Worm (Caenorhabditis elegans) whole organism, young adult: ENCODE data around the gene H04M03.12.

ENCODE experiments used
- B0035.1 ChIP-seq: sonication (generic microtip); optimal IDR thresholded peaks from 2 replicates; lab custom pipeline; 2016; ENCODE audit warnings: missing genetic modification characterization, mild to moderate bottlenecking, missing compliant biosample characterization, missing genotype, missing genetic modification reagents
- C17E4.6 ChIP-seq: fragments of 200-800 bp; sonication (Bioruptor generic); IDR thresholded peaks from 2 replicates; pipeline ENCODE4 v1.3.6; 2022; ENCODE audit warnings: missing genetic modification reagents, missing genetic modification characterization, missing compliant biosample characterization
- F49E8.2 ChIP-seq: sonication (generic microtip); optimal IDR thresholded peaks from 3 replicates; lab custom pipeline; 2017; ENCODE audit warnings: missing genetic modification characterization, mild to moderate bottlenecking, missing compliant biosample characterization, antibody characterized with exemption, moderate library complexity; ENCODE audit not compliant: insufficient read depth
- K11D2.4 ChIP-seq: fragments of 200-800 bp; sonication (Bioruptor generic); IDR thresholded peaks from 2 replicates; pipeline ENCODE4 v1.3.6; 2022; ENCODE audit warnings: missing genetic modification reagents, missing genetic modification characterization, missing compliant biosample characterization
- Y53F4B.3 ChIP-seq: fragments of 200-800 bp; sonication (Bioruptor generic); IDR thresholded peaks from 2 replicates; pipeline ENCODE4 v1.3.6; 2022; ENCODE audit warnings: missing genetic modification reagents, missing genetic modification characterization, missing compliant biosample characterization
- Y53G8AR.9 ChIP-seq: fragments of 200-800 bp; sonication (Bioruptor generic); conservative IDR thresholded peaks from 2 replicates; pipeline ENCODE4 v1.3.6; 2022; ENCODE audit warnings: missing genetic modification reagents, missing genetic modification characterization, missing compliant biosample characterization
- ZK185.1 ChIP-seq: sonication (generic microtip); optimal IDR thresholded peaks from 2 replicates; lab custom pipeline; 2016; ENCODE audit warnings: mild to moderate bottlenecking, missing genetic modification characterization, missing compliant biosample characterization; ENCODE audit not compliant: poor library complexity, severe bottlenecking
- ama-1 ChIP-seq, 3 experiments: fragments of 150-350 bp in 1 of 3; sonication (generic microtip) in 2 of 3; optimal IDR thresholded peaks; 2 replicates each; lab custom pipeline; 2014 to 2018; ENCODE audit warnings: missing biosample characterization in 2 of 3, missing genetic modification characterization in 2 of 3, missing genetic modification reagents in 2 of 3
- aptf-3 ChIP-seq: fragments of 200-800 bp; sonication (Bioruptor generic); IDR thresholded peaks from 2 replicates; pipeline ENCODE4 v1.3.6; 2022; ENCODE audit warnings: missing genetic modification characterization, missing compliant biosample characterization
- atf-7 ChIP-seq: sonication (generic microtip); optimal IDR thresholded peaks from 2 replicates; lab custom pipeline; 2017; ENCODE audit warnings: mild to moderate bottlenecking, missing genetic modification characterization, missing compliant biosample characterization
- athp-1 ChIP-seq: sonication (generic microtip); optimal IDR thresholded peaks from 2 replicates; lab custom pipeline; 2017; ENCODE audit warnings: mild to moderate bottlenecking, missing genetic modification characterization, missing compliant biosample characterization
- attf-5 ChIP-seq: fragments of 200-800 bp; sonication (Bioruptor generic); optimal IDR thresholded peaks from 2 replicates; lab custom pipeline; 2018; ENCODE audit warnings: mild to moderate bottlenecking, missing genetic modification characterization, missing compliant biosample characterization
- ccch-3 ChIP-seq: fragments of 200-800 bp; sonication (Bioruptor generic); optimal IDR thresholded peaks from 2 replicates; lab custom pipeline; 2018; ENCODE audit warnings: mild to moderate bottlenecking, missing genetic modification characterization, missing compliant biosample characterization
- ceh-27 ChIP-seq: fragments of 200-800 bp; sonication (Bioruptor generic); optimal IDR thresholded peaks from 2 replicates; lab custom pipeline; 2018; ENCODE audit warnings: mild to moderate bottlenecking, missing genetic modification characterization, moderate library complexity, missing compliant biosample characterization
- ceh-40 ChIP-seq: fragments of 200-800 bp; sonication (Bioruptor generic); IDR thresholded peaks from 2 replicates; pipeline ENCODE4 v1.3.6; 2022; ENCODE audit warnings: missing genetic modification characterization, missing compliant biosample characterization
- ceh-91 ChIP-seq: fragments of 200-800 bp; sonication (Bioruptor generic); IDR thresholded peaks from 2 replicates; pipeline ENCODE4 v1.3.6; 2022; ENCODE audit warnings: missing genetic modification reagents, missing genetic modification characterization, missing compliant biosample characterization
- dox-1 ChIP-seq: fragments of 200-800 bp; sonication (Bioruptor generic); IDR thresholded peaks from 2 replicates; pipeline ENCODE4 v1.3.6; 2022; ENCODE audit warnings: missing genetic modification reagents, missing genetic modification characterization, missing compliant biosample characterization
- ets-4 ChIP-seq: fragments of 200-800 bp; sonication (Bioruptor generic); optimal IDR thresholded peaks from 2 replicates; lab custom pipeline; 2018; ENCODE audit warnings: mild to moderate bottlenecking, missing genetic modification characterization, missing compliant biosample characterization
- fkh-3 ChIP-seq: sonication (generic microtip); optimal IDR thresholded peaks from 2 replicates; lab custom pipeline; 2016; ENCODE audit warnings: mild to moderate bottlenecking, missing genetic modification characterization, missing compliant biosample characterization
- hlh-12 ChIP-seq: sonication (generic microtip); optimal IDR thresholded peaks from 2 replicates; lab custom pipeline; 2016; ENCODE audit warnings: missing genetic modification characterization, missing compliant biosample characterization
- hlh-26 ChIP-seq: fragments of 200-800 bp; sonication (Bioruptor generic); conservative IDR thresholded peaks from 2 replicates; pipeline ENCODE4 v1.3.6; 2022; ENCODE audit warnings: missing genetic modification reagents, missing genetic modification characterization, missing compliant biosample characterization
- hrde-1 ChIP-seq: sonication (generic microtip); optimal IDR thresholded peaks from 2 replicates; lab custom pipeline; 2016; ENCODE audit warnings: missing genetic modification characterization, mild to moderate bottlenecking, missing compliant biosample characterization, moderate library complexity, missing genotype, missing genetic modification reagents, borderline replicate concordance
- lag-1 ChIP-seq: fragments of 200-800 bp; sonication (Bioruptor generic); IDR thresholded peaks from 2 replicates; pipeline ENCODE4 v1.3.6; 2022; ENCODE audit warnings: missing genetic modification reagents, missing genetic modification characterization, missing compliant biosample characterization
- lir-1 ChIP-seq: fragments of 200-800 bp; sonication (Bioruptor generic); conservative IDR thresholded peaks from 2 replicates; pipeline ENCODE4 v1.3.6; 2022; ENCODE audit warnings: missing genetic modification reagents, missing genetic modification characterization, missing compliant biosample characterization
- madf-3 ChIP-seq: fragments of 200-800 bp; sonication (Bioruptor generic); IDR thresholded peaks from 2 replicates; pipeline ENCODE4 v1.3.6; 2022; ENCODE audit warnings: missing genetic modification reagents, missing genetic modification characterization, missing compliant biosample characterization
- mcd-1 ChIP-seq: fragments of 200-800 bp; sonication (Bioruptor generic); IDR thresholded peaks from 2 replicates; pipeline ENCODE4 v1.3.6; 2022; ENCODE audit warnings: missing genetic modification reagents, missing genetic modification characterization, missing compliant biosample characterization
- mel-28 ChIP-seq: sonication (generic microtip); optimal IDR thresholded peaks from 2 replicates; lab custom pipeline; 2016; ENCODE audit warnings: borderline replicate concordance, mild to moderate bottlenecking, missing genetic modification characterization, missing compliant biosample characterization
- mxl-1 ChIP-seq: sonication (generic microtip); optimal IDR thresholded peaks from 2 replicates; lab custom pipeline; 2016; ENCODE audit warnings: missing genetic modification characterization, missing compliant biosample characterization
- nfyb-1 ChIP-seq: fragments of 200-800 bp; sonication (Bioruptor generic); IDR thresholded peaks from 2 replicates; pipeline ENCODE4 v1.3.6; 2022; ENCODE audit warnings: missing genetic modification reagents, missing genetic modification characterization, missing compliant biosample characterization
- nhr-80 ChIP-seq: sonication (generic microtip); optimal IDR thresholded peaks from 2 replicates; lab custom pipeline; 2016; ENCODE audit warnings: missing genetic modification characterization, missing compliant biosample characterization
- nhr-90 ChIP-seq: sonication (generic microtip); optimal IDR thresholded peaks from 2 replicates; lab custom pipeline; 2016; ENCODE audit warnings: missing genotype, mild to moderate bottlenecking, missing genetic modification characterization, missing compliant biosample characterization
- snpc-3.4 ChIP-seq: sonication (generic microtip); optimal IDR thresholded peaks from 2 replicates; lab custom pipeline; 2017; ENCODE audit warnings: missing genetic modification characterization, mild to moderate bottlenecking, missing compliant biosample characterization, antibody characterized with exemption, moderate library complexity, missing genotype, missing genetic modification reagents
- somi-1 ChIP-seq: fragments of 200-800 bp; sonication (Bioruptor generic); optimal IDR thresholded peaks from 2 replicates; lab custom pipeline; 2018; ENCODE audit warnings: mild to moderate bottlenecking, missing genetic modification characterization, missing compliant biosample characterization
- ztf-18 ChIP-seq: sonication (generic microtip); optimal IDR thresholded peaks from 2 replicates; lab custom pipeline; 2016; ENCODE audit warnings: missing genotype, mild to moderate bottlenecking, missing genetic modification characterization, missing compliant biosample characterization
- ztf-22 ChIP-seq: fragments of 200-800 bp; sonication (Bioruptor generic); optimal IDR thresholded peaks from 2 replicates; lab custom pipeline; 2018; ENCODE audit warnings: mild to moderate bottlenecking, missing genetic modification characterization, moderate library complexity, missing compliant biosample characterization
- ztf-28 ChIP-seq: fragments of 200-800 bp; sonication (Bioruptor generic); IDR thresholded peaks from 2 replicates; pipeline ENCODE4 v1.3.6; 2022; ENCODE audit warnings: missing genetic modification reagents, missing genetic modification characterization, missing compliant biosample characterization

The H04M03.12 gene

DNA sequence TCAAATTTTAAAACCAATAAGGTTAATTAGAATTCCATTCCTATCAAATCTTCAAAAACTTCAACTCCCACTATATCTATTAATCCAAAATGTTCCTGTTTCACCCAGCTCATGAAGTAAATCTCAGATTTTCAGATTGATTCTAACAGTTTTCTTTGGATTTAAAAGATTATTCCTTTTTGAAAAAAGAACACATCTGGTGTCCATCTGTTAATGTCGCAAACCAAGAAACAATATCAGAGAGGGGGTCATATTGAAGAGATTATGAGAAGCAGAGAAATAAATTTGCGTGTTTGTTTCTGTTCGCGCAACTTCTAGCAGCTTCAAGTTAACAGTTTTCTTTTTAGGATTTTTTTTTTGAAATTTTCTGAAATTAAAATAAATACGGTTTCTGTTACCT is 25.8 kb upstream of the H04M03.12 start:
- TF ChIP-seq hlh-12 (tag; lab: Kevin White, UChicago), result no peak
- TF ChIP-seq lir-1 (GFP tag; lab: Robert Waterston, UW), result no peak
- no peak for TF ChIP-seq ccch-3 (GFP tag; lab: Kevin White, UChicago)
- TF ChIP-seq ama-1 (optimal IDR thresholded peaks at IDR 0.05; lab: Kevin White, UChicago), result no peak
- no peak for TF ChIP-seq ama-1 (GFP tag; optimal IDR thresholded peaks at IDR 0.05; lab: Kevin White, UChicago)
- no peak for TF ChIP-seq dox-1
- no peak for TF ChIP-seq atf-7
- no peak for TF ChIP-seq C17E4.6 (GFP tag; lab: Robert Waterston, UW)
- no peak for TF ChIP-seq ceh-27
- no peak for TF ChIP-seq nhr-90 (tag; lab: Kevin White, UChicago)
- no peak for TF ChIP-seq ZK185.1
- TF ChIP-seq Y53G8AR.9 (GFP tag; lab: Robert Waterston, UW), result no peak
- no peak for TF ChIP-seq ceh-91
- TF ChIP-seq mel-28 (tag; lab: Kevin White, UChicago), result no peak

DNA sequence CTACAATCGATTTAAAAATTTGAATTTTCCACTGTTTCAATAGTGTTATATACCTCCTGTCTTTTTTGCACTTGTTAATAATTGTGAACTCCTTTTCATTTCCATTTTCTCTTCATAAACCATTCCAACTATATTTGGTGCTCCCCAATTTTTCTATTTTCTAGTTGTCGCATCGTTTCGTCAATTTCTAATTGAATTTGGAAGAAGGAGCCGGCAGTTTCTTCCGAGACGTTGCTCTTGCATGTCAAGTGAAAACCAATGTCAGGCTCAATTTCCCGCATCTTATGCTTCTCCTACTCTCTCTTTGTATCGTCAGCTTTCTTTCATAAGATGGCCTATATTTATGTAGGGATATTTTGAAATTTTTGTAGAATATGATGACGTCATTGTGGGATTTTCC is 24.6 kb upstream of the H04M03.12 start:
- TF ChIP-seq ceh-40 (GFP tag; lab: Robert Waterston, UW) (no peak), somi-1 (GFP tag; lab: Kevin White, UChicago) (no peak), nhr-90 (tag; lab: Kevin White, UChicago) (no peak), Y53F4B.3 (GFP tag; lab: Robert Waterston, UW) (no peak), ztf-18 (tag; lab: Kevin White, UChicago) (no peak), snpc-3.4 (tag; lab: Kevin White, UChicago) (no peak), athp-1 (no peak)

DNA sequence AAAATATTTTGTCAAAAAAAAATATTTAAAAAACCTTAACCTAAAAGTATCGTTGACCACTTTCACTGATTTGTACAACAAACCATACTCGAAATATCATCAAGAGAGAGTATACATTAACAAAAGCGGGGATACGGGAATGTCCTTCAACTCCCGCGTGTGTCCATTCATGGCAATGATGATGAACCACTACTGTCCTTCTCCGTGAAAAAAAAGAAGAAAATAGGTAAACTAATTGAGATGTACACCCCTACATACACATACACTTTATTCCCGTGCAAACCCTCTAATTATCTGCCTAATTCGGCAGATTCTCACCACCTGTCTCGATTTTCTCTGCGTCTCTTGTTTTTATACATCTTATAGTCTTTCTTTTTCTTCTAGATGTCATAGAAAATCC is 23.5 kb upstream of the H04M03.12 start:
- TF ChIP-seq nfyb-1 (GFP tag; lab: Robert Waterston, UW) (no peak), aptf-3 (GFP tag; lab: Robert Waterston, UW) (no peak), ztf-22 (GFP tag; lab: Kevin White, UChicago) (no peak), ZK185.1 (no peak), lag-1 (GFP tag; lab: Robert Waterston, UW) (no peak), K11D2.4 (GFP tag; lab: Robert Waterston, UW) (no peak), lir-1 (GFP tag; lab: Robert Waterston, UW) (no peak), ceh-91 (no peak), mxl-1 (no peak), mcd-1 (no peak), F49E8.2 (tag; lab: Kevin White, UChicago) (no peak), hrde-1 (tag; lab: Kevin White, UChicago) (no peak), ets-4 (GFP tag; lab: Kevin White, UChicago) (no peak), B0035.1 (tag; lab: Kevin White, UChicago) (no peak), atf-7 (no peak), nhr-80 (tag; lab: Kevin White, UChicago) (no peak), ztf-28 (GFP tag; lab: Robert Waterston, UW) (no peak), athp-1 (no peak)

DNA sequence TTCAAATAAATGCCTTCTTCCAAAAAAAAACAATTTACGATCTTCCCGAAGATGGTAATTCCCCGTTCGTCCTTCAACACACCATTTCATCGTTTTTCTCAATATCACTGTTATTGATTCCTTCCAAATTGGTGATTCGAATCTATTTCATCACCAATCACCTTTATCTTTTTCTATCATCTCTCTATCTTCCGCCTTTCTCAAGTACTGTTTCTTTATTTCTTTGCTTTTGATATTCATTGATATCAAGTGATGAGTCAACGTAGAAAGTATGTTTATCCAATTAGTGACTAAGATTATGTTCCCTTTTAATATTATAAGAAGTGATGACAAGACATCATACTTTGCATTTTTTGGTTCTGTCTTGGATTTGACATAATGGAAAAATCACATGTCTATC is 21.1 kb upstream of the H04M03.12 start:
- TF ChIP-seq attf-5 (GFP tag; lab: Kevin White, UChicago) (no peak), ets-4 (GFP tag; lab: Kevin White, UChicago) (no peak), fkh-3 (tag; lab: Kevin White, UChicago) (no peak), madf-3 (no peak), hlh-26 (no peak)
